Worm (Caenorhabditis elegans) whole organism, early embryonic: ENCODE results near the gene F59E12.1.
A peak's percentile ranks its signal among the peaks of the same experiment; 100 is the strongest.

ENCODE experiments used
- B0310.2 ChIP-seq: sonication (generic microtip); optimal IDR thresholded peaks from 2 replicates; lab custom pipeline; 2016; ENCODE audit warnings: mild to moderate bottlenecking, missing genetic modification characterization, missing compliant biosample characterization
- F13C5.2 ChIP-seq: sonication (generic microtip); optimal IDR thresholded peaks from 2 replicates; lab custom pipeline; 2017; ENCODE audit warnings: mild to moderate bottlenecking, missing genetic modification characterization, inconsistent platforms, missing compliant biosample characterization
- aly-1 ChIP-seq: sonication (generic microtip); optimal IDR thresholded peaks from 2 replicates; lab custom pipeline; 2016; ENCODE audit warnings: missing genetic modification characterization, missing compliant biosample characterization
- ama-1 ChIP-seq: fragments of 150-350 bp; optimal IDR thresholded peaks from 2 replicates; lab custom pipeline; 2014
- ceh-13 ChIP-seq: fragments of 200-800 bp; sonication (Bioruptor generic); optimal IDR thresholded peaks from 2 replicates; lab custom pipeline; 2018; ENCODE audit warnings: mild to moderate bottlenecking, missing genetic modification characterization, missing compliant biosample characterization
- ceh-36 ChIP-seq: sonication (generic microtip); optimal IDR thresholded peaks from 2 replicates; lab custom pipeline; 2016; ENCODE audit warnings: missing genetic modification characterization, inconsistent platforms, missing compliant biosample characterization
- ets-7 ChIP-seq: sonication (generic microtip); optimal IDR thresholded peaks from 2 replicates; lab custom pipeline; 2016; ENCODE audit warnings: missing genotype, missing genetic modification characterization, missing compliant biosample characterization
- flt-1 ChIP-seq: fragments of 200-800 bp; sonication (Bioruptor generic); IDR thresholded peaks from 2 replicates; pipeline ENCODE4 v1.3.6; 2022; ENCODE audit warnings: missing genetic modification characterization, missing compliant biosample characterization
- hmbx-1 ChIP-seq: sonication (generic microtip); optimal IDR thresholded peaks from 2 replicates; lab custom pipeline; 2016; ENCODE audit warnings: mild to moderate bottlenecking, missing genetic modification characterization, missing compliant biosample characterization
- hmg-4 ChIP-seq: fragments of 200-800 bp; sonication (Bioruptor generic); optimal IDR thresholded peaks from 2 replicates; lab custom pipeline; 2018; ENCODE audit warnings: mild to moderate bottlenecking, missing genetic modification characterization, missing compliant biosample characterization
- hnd-1 ChIP-seq: sonication (generic microtip); optimal IDR thresholded peaks from 2 replicates; lab custom pipeline; 2016; ENCODE audit warnings: missing genetic modification characterization, missing compliant biosample characterization
- pes-1 ChIP-seq: fragments of 200-800 bp; sonication (Bioruptor generic); IDR thresholded peaks from 2 replicates; pipeline ENCODE4 v1.3.6; 2022; ENCODE audit warnings: missing genetic modification reagents, missing genetic modification characterization, missing compliant biosample characterization
- scrt-1 ChIP-seq: fragments of 200-800 bp; sonication (Bioruptor generic); IDR thresholded peaks from 2 replicates; pipeline ENCODE4 v1.3.6; 2022; ENCODE audit warnings: missing genetic modification characterization, missing compliant biosample characterization
- sea-1 ChIP-seq: fragments of 200-800 bp; sonication (Bioruptor generic); conservative IDR thresholded peaks from 2 replicates; pipeline ENCODE4 v1.3.6; 2022; ENCODE audit warnings: missing genetic modification characterization, missing compliant biosample characterization
- tbx-11 ChIP-seq: fragments of 200-800 bp; sonication (Bioruptor generic); IDR thresholded peaks from 2 replicates; pipeline ENCODE4 v1.3.6; 2022; ENCODE audit warnings: missing genetic modification characterization, missing compliant biosample characterization
- tbx-37 ChIP-seq: fragments of 200-800 bp; sonication (Bioruptor generic); conservative IDR thresholded peaks from 2 replicates; pipeline ENCODE4 v1.3.6; 2022; ENCODE audit warnings: missing genetic modification reagents, missing genetic modification characterization, missing compliant biosample characterization
- tra-4 ChIP-seq: sonication (generic microtip); optimal IDR thresholded peaks from 2 replicates; lab custom pipeline; 2017; ENCODE audit warnings: missing genetic modification characterization, missing compliant biosample characterization

F59E12.1 gene

ce11 chrII:5691216-5691771 is 37.0 kb downstream of the F59E12.1 start, which contains the start of the genes ndub-5 and eif-2D:
ndub-5 (minus strand) TSS chrII:5691353.
eif-2D (plus strand) TSS chrII:5691721.
- TF ChIP-seq hmbx-1 (tag; lab: Kevin White, UChicago) (no peak), flt-1 (GFP tag; lab: Robert Waterston, UW) (0 out of 2 replicates have a peak, but pooled peaks have one; percentile 23), tra-4 (tag; lab: Kevin White, UChicago) (no peak), sea-1 (GFP tag; lab: Robert Waterston, UW) (no peak), ama-1 (lab: Kevin White, UChicago) (no peak), B0310.2 (no peak), ets-7 (tag; lab: Kevin White, UChicago) (no peak), hmg-4 (GFP tag; lab: Kevin White, UChicago) (no peak), pes-1 (no peak), scrt-1 (no peak), F13C5.2 (tag; lab: Kevin White, UChicago) (peak; percentile 46), hnd-1 (tag; lab: Kevin White, UChicago) (no peak), ceh-36 (tag; lab: Kevin White, UChicago) (no peak), tbx-11 (no peak), ceh-13 (GFP tag; lab: Kevin White, UChicago) (no peak), tbx-37 (GFP tag; lab: Robert Waterston, UW) (no peak)

- TF ChIP-seq ama-1 (lab: Kevin White, UChicago): no peak
- no peak for TF ChIP-seq hmg-4 (GFP tag; lab: Kevin White, UChicago)
- no peak for TF ChIP-seq scrt-1
- TF ChIP-seq ceh-13 (GFP tag; lab: Kevin White, UChicago): no peak
- no peak for TF ChIP-seq tbx-11
- TF ChIP-seq hnd-1 (tag; lab: Kevin White, UChicago): no peak
Measured at ce11 chrII:5693893-5694292, 39.6 kb downstream of the F59E12.1 start, which contains the start of gene C25H3.3. C25H3.3 (plus strand) TSS chrII:5694193.

- TF ChIP-seq scrt-1 (no peak), ama-1 (lab: Kevin White, UChicago) (no peak), tbx-37 (GFP tag; lab: Robert Waterston, UW) (no peak), hnd-1 (tag; lab: Kevin White, UChicago) (no peak), ets-7 (tag; lab: Kevin White, UChicago) (no peak), F13C5.2 (tag; lab: Kevin White, UChicago) (no peak), ceh-13 (GFP tag; lab: Kevin White, UChicago) (no peak), hmg-4 (GFP tag; lab: Kevin White, UChicago) (no peak), pes-1 (no peak), aly-1 (tag; lab: Kevin White, UChicago) (no peak), ceh-36 (tag; lab: Kevin White, UChicago) (no peak), tbx-11 (no peak), sea-1 (GFP tag; lab: Robert Waterston, UW) (no peak)
Measured at ce11 chrII:5694798-5695197, 40.5 kb downstream of the F59E12.1 start, which contains the start of gene C25H3.14. C25H3.14 (plus strand) TSS chrII:5695098.

ce11 chrII:5696218-5696617 is 41.9 kb downstream of the F59E12.1 start:
- TF ChIP-seq sea-1 (GFP tag; lab: Robert Waterston, UW) (no peak), aly-1 (tag; lab: Kevin White, UChicago) (no peak), ceh-36 (tag; lab: Kevin White, UChicago) (no peak), F13C5.2 (tag; lab: Kevin White, UChicago) (no peak), tra-4 (tag; lab: Kevin White, UChicago) (no peak), ama-1 (lab: Kevin White, UChicago) (no peak), scrt-1 (no peak), hmg-4 (GFP tag; lab: Kevin White, UChicago) (no peak), tbx-11 (no peak), ceh-13 (GFP tag; lab: Kevin White, UChicago) (no peak), tbx-37 (GFP tag; lab: Robert Waterston, UW) (no peak), pes-1 (no peak), ets-7 (tag; lab: Kevin White, UChicago) (no peak), hnd-1 (tag; lab: Kevin White, UChicago) (no peak), flt-1 (GFP tag; lab: Robert Waterston, UW) (no peak), B0310.2 (no peak), hmbx-1 (tag; lab: Kevin White, UChicago) (no peak)

- no peak for TF ChIP-seq ama-1 (lab: Kevin White, UChicago)
- TF ChIP-seq B0310.2: no peak
- TF ChIP-seq F13C5.2 (tag; lab: Kevin White, UChicago): no peak
- no peak for TF ChIP-seq scrt-1
- no peak for TF ChIP-seq tbx-11
- TF ChIP-seq hnd-1 (tag; lab: Kevin White, UChicago): no peak
- TF ChIP-seq aly-1 (tag; lab: Kevin White, UChicago): no peak
- TF ChIP-seq tbx-37 (GFP tag; lab: Robert Waterston, UW): no peak
- no peak for TF ChIP-seq ceh-13 (GFP tag; lab: Kevin White, UChicago)
Measured at ce11 chrII:5697338-5697737, 43.0 kb downstream of the F59E12.1 start.

ce11 chrII:5698254-5698653 is 43.9 kb downstream of the F59E12.1 start:
- no peak for TF ChIP-seq pes-1
- TF ChIP-seq hnd-1 (tag; lab: Kevin White, UChicago): no peak
- TF ChIP-seq B0310.2: no peak
- TF ChIP-seq aly-1 (tag; lab: Kevin White, UChicago): no peak
- no peak for TF ChIP-seq sea-1 (GFP tag; lab: Robert Waterston, UW)
- TF ChIP-seq hmbx-1 (tag; lab: Kevin White, UChicago): no peak
- TF ChIP-seq flt-1 (GFP tag; lab: Robert Waterston, UW): no peak
- TF ChIP-seq tbx-37 (GFP tag; lab: Robert Waterston, UW): no peak

ce11 chrII:5698869-5699268 is 44.6 kb downstream of the F59E12.1 start, which contains the start of the genes C25H3.10 and C25H3.1:
C25H3.10 (minus strand) TSS chrII:5698969.
C25H3.1 (plus strand) TSS chrII:5699071.
- no peak for TF ChIP-seq tra-4 (tag; lab: Kevin White, UChicago)
- no peak for TF ChIP-seq hmg-4 (GFP tag; lab: Kevin White, UChicago)
- no peak for TF ChIP-seq aly-1 (tag; lab: Kevin White, UChicago)
- no peak for TF ChIP-seq hmbx-1 (tag; lab: Kevin White, UChicago)
- no peak for TF ChIP-seq scrt-1
- no peak for TF ChIP-seq B0310.2
- TF ChIP-seq hnd-1 (tag; lab: Kevin White, UChicago): no peak
- no peak for TF ChIP-seq tbx-11
- no peak for TF ChIP-seq flt-1 (GFP tag; lab: Robert Waterston, UW)
- TF ChIP-seq sea-1 (GFP tag; lab: Robert Waterston, UW): no peak
- TF ChIP-seq pes-1: no peak
- TF ChIP-seq ceh-36 (tag; lab: Kevin White, UChicago): no peak
- TF ChIP-seq tbx-37 (GFP tag; lab: Robert Waterston, UW): no peak
- TF ChIP-seq ama-1 (lab: Kevin White, UChicago): no peak
- no peak for TF ChIP-seq ets-7 (tag; lab: Kevin White, UChicago)
- TF ChIP-seq F13C5.2 (tag; lab: Kevin White, UChicago): no peak
- TF ChIP-seq ceh-13 (GFP tag; lab: Kevin White, UChicago): no peak
